Worm (Caenorhabditis elegans): ENCODE measurements around the gene Y38A10A.7.

Y38A10A.7 gene

ce11 chrV:6098755-6099155 is 2.8 kb downstream of the Y38A10A.7 start:
- TF ChIP-seq unc-39 (tag; optimal IDR thresholded peaks at IDR 0.05) (no peak), tbx-2 (tag; optimal IDR thresholded peaks at IDR 0.05) (no peak), R02D3.7 (tag; optimal IDR thresholded peaks at IDR 0.05) (no peak), pqm-1 (tag; optimal IDR thresholded peaks at IDR 0.05) (no peak), lin-15B (tag; optimal IDR thresholded peaks at IDR 0.05) (no peak), elt-3 (tag; optimal IDR thresholded peaks at IDR 0.05) (no peak), nhr-12 (tag; optimal IDR thresholded peaks at IDR 0.05) (no peak), ceh-28 (tag; optimal IDR thresholded peaks at IDR 0.05) (peak; percentile 11), skn-1 (tag; optimal IDR thresholded peaks at IDR 0.05) (no peak), unc-62 (GFP tag; optimal IDR thresholded peaks at IDR 0.05) (no peak), hmg-11 (tag; optimal IDR thresholded peaks at IDR 0.05) (no peak), lsy-12 (tag; optimal IDR thresholded peaks at IDR 0.05) (peak; percentile 52), fkh-10 (GFP tag; optimal IDR thresholded peaks at IDR 0.05) (no peak), ceh-82 (tag; optimal IDR thresholded peaks at IDR 0.05) (no peak), egl-27 (tag; optimal IDR thresholded peaks at IDR 0.05) (no peak), ztf-4 (tag; optimal IDR thresholded peaks at IDR 0.05) (no peak), fkh-2 (tag; optimal IDR thresholded peaks at IDR 0.05) (no peak), mml-1 (tag; optimal IDR thresholded peaks at IDR 0.05) (no peak), zag-1 (tag; optimal IDR thresholded peaks at IDR 0.05) (no peak), elt-1 (tag; optimal IDR thresholded peaks at IDR 0.05) (no peak), ztf-11 (tag; optimal IDR thresholded peaks at IDR 0.05) (no peak), ceh-16 (tag; optimal IDR thresholded peaks at IDR 0.05) (no peak), sea-2 (GFP tag; optimal IDR thresholded peaks at IDR 0.05) (no peak), daf-12 (tag; optimal IDR thresholded peaks at IDR 0.05) (no peak), ceh-9 (tag; optimal IDR thresholded peaks at IDR 0.05) (no peak), nhr-23 (tag; optimal IDR thresholded peaks at IDR 0.05) (peak; percentile 11), eor-1 (tag; optimal IDR thresholded peaks at IDR 0.05) (no peak), fos-1 (tag; optimal IDR thresholded peaks at IDR 0.05) (peak; percentile 24), ama-1 (optimal IDR thresholded peaks at IDR 0.05) (peak; percentile 96), nhr-67 (tag; optimal IDR thresholded peaks at IDR 0.05) (no peak), nhr-28 (tag; optimal IDR thresholded peaks at IDR 0.05) (no peak), mdl-1 (tag; optimal IDR thresholded peaks at IDR 0.05) (no peak), lin-39 (tag; optimal IDR thresholded peaks at IDR 0.05) (no peak), snpc-4 (tag; optimal IDR thresholded peaks at IDR 0.05) (no peak), nhr-11 (tag; optimal IDR thresholded peaks at IDR 0.05) (no peak), nfya-1 (tag; optimal IDR thresholded peaks at IDR 0.05; ENCODE audit: insufficient read depth) (peak; percentile 22), ZK546.5 (tag; optimal IDR thresholded peaks at IDR 0.05) (no peak), jun-1 (tag; optimal IDR thresholded peaks at IDR 0.05) (no peak), nhr-43 (tag; optimal IDR thresholded peaks at IDR 0.05; ENCODE audit: poor library complexity, severe bottlenecking) (peak; percentile 8), nhr-237 (tag; optimal IDR thresholded peaks at IDR 0.05) (no peak), elt-2 (tag; optimal IDR thresholded peaks at IDR 0.05) (peak; percentile 40), pha-4 (tag; optimal IDR thresholded peaks at IDR 0.05) (peak; percentile 21), aly-2 (tag; optimal IDR thresholded peaks at IDR 0.05) (no peak), nhr-77 (tag; optimal IDR thresholded peaks at IDR 0.05) (peak; percentile 44), nhr-25 (tag; optimal IDR thresholded peaks at IDR 0.05) (no peak), nhr-76 (tag; optimal IDR thresholded peaks at IDR 0.05) (no peak), egl-5 (tag; optimal IDR thresholded peaks at IDR 0.05) (no peak)

ce11 chrV:6099634-6100033 is 3.6 kb downstream of the Y38A10A.7 start:
- TF ChIP-seq nhr-237 (tag; optimal IDR thresholded peaks at IDR 0.05), result no peak
- no peak for TF ChIP-seq ztf-4 (tag; optimal IDR thresholded peaks at IDR 0.05)
- TF ChIP-seq ama-1 (optimal IDR thresholded peaks at IDR 0.05), result peak; percentile 58
- no peak for TF ChIP-seq lin-15B (tag; optimal IDR thresholded peaks at IDR 0.05)
- TF ChIP-seq egl-5 (tag; optimal IDR thresholded peaks at IDR 0.05), result no peak

All from whole organism, L3 larva.